Worm (Caenorhabditis elegans): Measurements from ENCODE around the gene M01H9.5.

Gene M01H9.5

ce11 chrIV:4472418-4473173 lies 7.3 kb downstream of the M01H9.5 start:
- TF ChIP-seq ztf-4 (tag; optimal IDR thresholded peaks at IDR 0.05), result peak; percentile 30
- TF ChIP-seq C34B4.2 (tag; optimal IDR thresholded peaks at IDR 0.05), result no peak
- no peak for TF ChIP-seq mab-9 (GFP tag; IDR thresholded peaks at IDR 0.05)
- TF ChIP-seq pag-3 (tag; optimal IDR thresholded peaks at IDR 0.05; ENCODE audit: borderline replicate concordance, insufficient read depth), result peak; percentile 42
- TF ChIP-seq hlh-17 (GFP tag; optimal IDR thresholded peaks at IDR 0.05; ENCODE audit: borderline replicate concordance), result no peak
- TF ChIP-seq lin-14 (GFP tag; optimal IDR thresholded peaks at IDR 0.05), result peak; percentile 91
- peak in 3 of 6 experiments; percentile 17 to 82 (median 33) for TF ChIP-seq elt-3 (tag; optimal IDR thresholded peaks at IDR 0.05)
- TF ChIP-seq grh-1 (GFP tag; IDR thresholded peaks at IDR 0.05), result 0 out of 2 replicates have a peak, but pooled peaks have one; percentile 29
- TF ChIP-seq dpl-1 (GFP tag; optimal IDR thresholded peaks at IDR 0.05), result peak; percentile 7 to 36 (median 9)
- TF ChIP-seq elt-2 (tag; optimal IDR thresholded peaks at IDR 0.05), result peak; percentile 44
- peak in 1 of 2 experiments; percentile 62 for TF ChIP-seq lsy-2 (tag; optimal IDR thresholded peaks at IDR 0.05)
- TF ChIP-seq ztf-11 (tag; optimal IDR thresholded peaks at IDR 0.05), result no peak
- TF ChIP-seq nhr-20 (tag; optimal IDR thresholded peaks at IDR 0.05), result peak; percentile 86
- TF ChIP-seq nhr-90 (tag; optimal IDR thresholded peaks at IDR 0.05; ENCODE audit: poor library complexity), result peak; percentile 71
- TF ChIP-seq aly-2 (tag; optimal IDR thresholded peaks at IDR 0.05), result no peak
- peak; percentile 54 for TF ChIP-seq C16A3.4 (tag; optimal IDR thresholded peaks at IDR 0.05)
- no peak for TF ChIP-seq fkh-10 (GFP tag; optimal IDR thresholded peaks at IDR 0.05)
- no peak for TF ChIP-seq egl-13 (tag; optimal IDR thresholded peaks at IDR 0.05)
- peak; percentile 98 for TF ChIP-seq nhr-85 (tag)
- TF ChIP-seq efl-1 (optimal IDR thresholded peaks at IDR 0.05), result peak in 1 of 2 experiments; percentile 23
- TF ChIP-seq efl-1 (GFP tag; optimal IDR thresholded peaks at IDR 0.05 in 1 of 2), result peak; percentile 37 to 93
- TF ChIP-seq unc-130 (tag; optimal IDR thresholded peaks at IDR 0.05), result peak; percentile 3
- peak; percentile 36 for TF ChIP-seq ama-1 (optimal IDR thresholded peaks at IDR 0.05)
- peak; percentile 19 for TF ChIP-seq xbp-1 (tag; optimal IDR thresholded peaks at IDR 0.05)
- TF ChIP-seq ceh-88 (GFP tag; IDR thresholded peaks at IDR 0.05), result 0 out of 2 replicates have a peak, but pooled peaks have one; percentile 32
- TF ChIP-seq tbx-2 (tag; optimal IDR thresholded peaks at IDR 0.05), result peak; percentile 25
- TF ChIP-seq fos-1 (tag; optimal IDR thresholded peaks at IDR 0.05), result no peak
- no peak for TF ChIP-seq ceh-82 (tag; optimal IDR thresholded peaks at IDR 0.05)
- TF ChIP-seq lin-35 (GFP tag; optimal IDR thresholded peaks at IDR 0.05), result peak; percentile 17 to 68
- no peak for TF ChIP-seq mef-2 (tag; optimal IDR thresholded peaks at IDR 0.05)
- no peak for TF ChIP-seq lir-3 (tag; optimal IDR thresholded peaks at IDR 0.05; ENCODE audit: poor library complexity)
- TF ChIP-seq C04F5.9 (tag; optimal IDR thresholded peaks at IDR 0.05), result peak; percentile 6
- TF ChIP-seq nhr-47 (tag; optimal IDR thresholded peaks at IDR 0.05), result peak; percentile 44
- peak; percentile 6 for TF ChIP-seq lin-13 (GFP tag; optimal IDR thresholded peaks at IDR 0.05)
- peak; percentile 50 for TF ChIP-seq nhr-19 (GFP tag; conservative IDR thresholded peaks at IDR 0.05)
- peak; percentile 45 for TF ChIP-seq mep-1 (tag; optimal IDR thresholded peaks at IDR 0.05)
- TF ChIP-seq zip-4 (GFP tag; optimal IDR thresholded peaks at IDR 0.05), result no peak
- TF ChIP-seq rnt-1 (tag; optimal IDR thresholded peaks at IDR 0.05), result peak; percentile 28
- TF ChIP-seq snu-23 (GFP tag; optimal IDR thresholded peaks at IDR 0.05), result peak; percentile 80
- TF ChIP-seq ceh-8 (GFP tag; optimal IDR thresholded peaks at IDR 0.05), result no peak
- peak; percentile 81 for TF ChIP-seq blmp-1 (tag; optimal IDR thresholded peaks at IDR 0.05)
- TF ChIP-seq nhr-71 (tag; optimal IDR thresholded peaks at IDR 0.05), result peak; percentile 77
- TF ChIP-seq mdl-1 (tag; optimal IDR thresholded peaks at IDR 0.05), result peak in 1 of 2 experiments; percentile 89

Measured in whole organism, L1 larva.